Fruit fly (Drosophila melanogaster): ENCODE results near the gene Npl4.
A peak's percentile ranks its signal among the peaks of the same experiment; 100 is the strongest.

The Npl4 gene

DNA sequence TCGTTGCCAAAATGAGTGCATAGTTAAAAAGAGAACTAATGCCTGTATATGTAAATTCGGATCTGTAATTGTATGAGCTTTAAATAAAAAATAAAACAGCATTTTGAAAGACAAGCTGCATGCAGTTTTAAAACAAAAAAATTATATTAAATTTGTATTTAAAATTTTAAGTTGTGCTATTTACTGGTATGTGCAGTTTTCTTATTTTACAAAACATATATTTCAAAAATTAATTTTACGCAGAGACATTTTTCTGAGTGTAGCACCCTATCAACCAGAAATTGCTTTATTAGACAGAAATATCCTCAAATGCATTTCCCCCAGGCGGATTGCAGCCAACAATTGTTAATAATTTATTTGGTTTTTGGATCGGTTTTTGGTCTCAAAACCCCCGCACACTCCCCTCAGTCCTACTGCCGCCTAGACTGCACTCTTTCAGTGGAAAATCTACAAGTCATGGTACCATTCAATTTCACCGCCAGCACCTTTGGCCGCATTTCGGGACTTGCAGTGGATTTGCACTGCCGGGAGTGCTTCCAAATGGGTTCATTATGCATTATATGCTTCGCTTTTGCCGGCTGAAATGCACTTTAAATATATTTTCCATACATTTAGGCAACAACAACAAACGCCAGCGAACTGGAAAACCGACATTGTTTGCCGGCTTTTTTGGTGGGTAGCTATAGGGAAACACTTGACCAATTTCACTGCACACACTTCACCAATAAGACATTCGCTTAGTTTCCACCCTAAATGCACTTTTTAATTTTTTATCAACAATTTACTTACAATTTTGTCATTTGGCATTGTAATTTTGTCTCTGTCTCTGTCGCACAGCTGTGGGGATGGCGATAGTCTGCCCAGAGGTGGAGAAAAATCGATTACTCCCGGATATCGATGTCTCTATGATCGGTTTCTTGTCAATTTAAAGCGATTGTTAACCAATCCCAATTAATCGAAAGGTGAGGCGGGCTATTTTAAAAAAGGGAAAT, at the start of gene Npl4 (continued):
- TF ChIP-seq CG12104 (GFP tag; optimal IDR thresholded peaks at IDR 0.05) (no peak), D19B (GFP tag; optimal IDR thresholded peaks at IDR 0.05) (no peak), CG7271 (tag; optimal IDR thresholded peaks at IDR 0.05) (no peak), mam (GFP tag; optimal IDR thresholded peaks at IDR 0.05) (no peak), CG16813 (GFP tag; IDR thresholded peaks at IDR 0.05; ENCODE audit: partially characterized antibody) (peak; percentile 89), gfzf (GFP tag; optimal IDR thresholded peaks at IDR 0.05) (peak; percentile 31), luna (GFP tag; optimal IDR thresholded peaks at IDR 0.05) (no peak), ap (GFP tag; IDR thresholded peaks at IDR 0.05) (no peak), CG32767 (GFP tag; IDR thresholded peaks at IDR 0.05) (no peak), CG12236 (GFP tag; optimal IDR thresholded peaks at IDR 0.05) (no peak), ATbp (GFP tag; optimal IDR thresholded peaks at IDR 0.05) (no peak), CG5245 (GFP tag; optimal IDR thresholded peaks at IDR 0.05) (no peak), nom (GFP tag; optimal IDR thresholded peaks at IDR 0.05) (no peak), Ada2b (GFP tag; IDR thresholded peaks at IDR 0.05) (no peak), CG8944 (GFP tag; optimal IDR thresholded peaks at IDR 0.05) (no peak), zfh2 (GFP tag; optimal IDR thresholded peaks at IDR 0.05) (no peak), so (GFP tag; IDR thresholded peaks at IDR 0.05) (no peak), GATAe (GFP tag; conservative IDR thresholded peaks at IDR 0.05) (no peak), klu (GFP tag; IDR thresholded peaks at IDR 0.05) (no peak), CG13287 (GFP tag; IDR thresholded peaks at IDR 0.05; ENCODE audit: partially characterized antibody) (peak; percentile 94), jumu (GFP tag; optimal IDR thresholded peaks at IDR 0.05) (no peak), gro (GFP tag; optimal IDR thresholded peaks at IDR 0.05) (no peak), bcd (GFP tag; optimal IDR thresholded peaks at IDR 0.05) (no peak), peb (GFP tag; IDR thresholded peaks at IDR 0.05) (no peak), Hey (tag; optimal IDR thresholded peaks at IDR 0.05) (no peak), fu2 (GFP tag; optimal IDR thresholded peaks at IDR 0.05) (no peak), Bteb2 (GFP tag; optimal IDR thresholded peaks at IDR 0.05) (no peak), CG10321 (GFP tag; IDR thresholded peaks at IDR 0.05) (no peak), CG17802 (tag; optimal IDR thresholded peaks at IDR 0.05) (no peak), Gsc (GFP tag; IDR thresholded peaks at IDR 0.05) (no peak), CG7928 (GFP tag; optimal IDR thresholded peaks at IDR 0.05) (no peak), da (GFP tag; optimal IDR thresholded peaks at IDR 0.05) (no peak), fd64A (GFP tag; optimal IDR thresholded peaks at IDR 0.05) (no peak), chif (GFP tag; optimal IDR thresholded peaks at IDR 0.05) (no peak), cad (GFP tag; optimal IDR thresholded peaks at IDR 0.05) (no peak), CG15269 (tag; optimal IDR thresholded peaks at IDR 0.05) (no peak), gsb (GFP tag; IDR thresholded peaks at IDR 0.05) (no peak), CG6689 (GFP tag; IDR thresholded peaks at IDR 0.05) (no peak), CG10462 (GFP tag; optimal IDR thresholded peaks at IDR 0.05) (no peak), CG1529 (GFP tag; optimal IDR thresholded peaks at IDR 0.05) (no peak), tap (tag; optimal IDR thresholded peaks at IDR 0.05) (no peak), CG8290 (GFP tag; optimal IDR thresholded peaks at IDR 0.05) (no peak), CG8290 (tag; optimal IDR thresholded peaks at IDR 0.05) (no peak), en (GFP tag; optimal IDR thresholded peaks at IDR 0.05) (no peak), CG33557 (GFP tag; optimal IDR thresholded peaks at IDR 0.05) (no peak), Dip2 (GFP tag; IDR thresholded peaks at IDR 0.05) (no peak), pfk (GFP tag; optimal IDR thresholded peaks at IDR 0.05) (no peak)
